Fruit fly (Drosophila melanogaster) whole organism, adult: Measurements from ENCODE around the gene CG10317.

Experiments used
- CG11617 ChIP-seq: fragments of 200-800 bp; sonication (Bioruptor generic); optimal IDR thresholded peaks from 2 replicates; lab custom pipeline; 2017; ENCODE audit warnings: mild to moderate bottlenecking, missing biosample characterization, missing genetic modification reagents, missing genetic modification characterization
- CG12768 ChIP-seq: fragments of 200-800 bp; sonication (Bioruptor generic); optimal IDR thresholded peaks from 2 replicates; lab custom pipeline; 2017; ENCODE audit warnings: missing biosample characterization, missing genetic modification characterization, mild to moderate bottlenecking, moderate library complexity, missing genetic modification reagents
- CG14711 ChIP-seq: fragments of 200-800 bp; sonication (Bioruptor generic); optimal IDR thresholded peaks from 2 replicates; lab custom pipeline; 2018; ENCODE audit warnings: missing biosample characterization, mild to moderate bottlenecking, missing genetic modification characterization, moderate library complexity
- CG1620 ChIP-seq: fragments of 200-800 bp; sonication (Bioruptor generic); optimal IDR thresholded peaks from 2 replicates; lab custom pipeline; 2016; ENCODE audit warnings: missing biosample characterization, missing genetic modification characterization
- CG33017 ChIP-seq: fragments of 200-800 bp; sonication (Bioruptor generic); optimal IDR thresholded peaks from 2 replicates; lab custom pipeline; 2018; ENCODE audit warnings: missing biosample characterization, mild to moderate bottlenecking, missing genetic modification characterization, moderate library complexity
- CG5204 ChIP-seq: fragments of 200-800 bp; sonication (Bioruptor generic); optimal IDR thresholded peaks from 2 replicates; lab custom pipeline; 2016; ENCODE audit warnings: missing biosample characterization, missing genetic modification characterization
- CG7045 ChIP-seq: fragments of 200-800 bp; sonication (Bioruptor generic); optimal IDR thresholded peaks from 2 replicates; lab custom pipeline; 2017; ENCODE audit warnings: missing biosample characterization, mild to moderate bottlenecking, missing genetic modification characterization
- CG7101 ChIP-seq: fragments of 200-800 bp; sonication (Bioruptor generic); optimal IDR thresholded peaks from 2 replicates; lab custom pipeline; 2018; ENCODE audit warnings: missing biosample characterization, mild to moderate bottlenecking, missing genetic modification characterization, moderate library complexity
- Clk ChIP-seq: fragments of 200-800 bp; sonication (Bioruptor generic); optimal IDR thresholded peaks from 2 replicates; lab custom pipeline; 2017; ENCODE audit warnings: missing biosample characterization, missing genetic modification characterization
- Crg-1 ChIP-seq: fragments of 200-800 bp; sonication (Bioruptor generic); optimal IDR thresholded peaks from 2 replicates; lab custom pipeline; 2016; ENCODE audit warnings: missing biosample characterization, missing genetic modification characterization
- Hr96 ChIP-seq: fragments of 200-800 bp; sonication (Bioruptor generic); optimal IDR thresholded peaks from 2 replicates; lab custom pipeline; 2016; ENCODE audit warnings: missing biosample characterization, missing genetic modification characterization
- Mnt ChIP-seq: fragments of 200-800 bp; sonication (Bioruptor generic); optimal IDR thresholded peaks from 2 replicates; lab custom pipeline; 2016; ENCODE audit warnings: missing biosample characterization, mild to moderate bottlenecking, missing genetic modification characterization
- bab1 ChIP-seq: fragments of 200-800 bp; sonication (Bioruptor generic); optimal IDR thresholded peaks from 3 replicates; lab custom pipeline; 2019; ENCODE audit warnings: missing biosample characterization, mild to moderate bottlenecking, missing genetic modification characterization, moderate library complexity
- cic ChIP-seq: fragments of 200-800 bp; sonication (Bioruptor generic); optimal IDR thresholded peaks from 2 replicates; lab custom pipeline; 2017; ENCODE audit warnings: missing biosample characterization, mild to moderate bottlenecking, missing genetic modification characterization, moderate library complexity
- cnc ChIP-seq, 2 experiments: fragments of >200 bp; optimal IDR thresholded peaks; 2 replicates each; lab custom pipeline; 2017
- kay ChIP-seq: fragments of 200-800 bp; sonication (Bioruptor generic); peaks from one replicate; lab custom pipeline; 2016; ENCODE audit warnings: missing biosample characterization, missing genetic modification characterization, borderline replicate concordance
- ovo ChIP-seq: fragments of 200-800 bp; sonication (Bioruptor generic); optimal IDR thresholded peaks from 2 replicates; lab custom pipeline; 2016; ENCODE audit warnings: missing biosample characterization, missing genetic modification characterization
- pad ChIP-seq: fragments of 200-800 bp; sonication (Bioruptor generic); optimal IDR thresholded peaks from 3 replicates; lab custom pipeline; 2017; ENCODE audit warnings: missing biosample characterization, missing genetic modification characterization, mild to moderate bottlenecking, moderate library complexity, missing genetic modification reagents
- tj ChIP-seq: fragments of 200-800 bp; sonication (Bioruptor generic); optimal IDR thresholded peaks from 3 replicates; lab custom pipeline; 2017; ENCODE audit warnings: missing biosample characterization, mild to moderate bottlenecking, missing genetic modification characterization, moderate library complexity
- toe ChIP-seq: fragments of 200-800 bp; sonication (Bioruptor generic); optimal IDR thresholded peaks from 2 replicates; lab custom pipeline; 2016; ENCODE audit warnings: missing biosample characterization, missing genetic modification characterization

CG10317 gene

DNA sequence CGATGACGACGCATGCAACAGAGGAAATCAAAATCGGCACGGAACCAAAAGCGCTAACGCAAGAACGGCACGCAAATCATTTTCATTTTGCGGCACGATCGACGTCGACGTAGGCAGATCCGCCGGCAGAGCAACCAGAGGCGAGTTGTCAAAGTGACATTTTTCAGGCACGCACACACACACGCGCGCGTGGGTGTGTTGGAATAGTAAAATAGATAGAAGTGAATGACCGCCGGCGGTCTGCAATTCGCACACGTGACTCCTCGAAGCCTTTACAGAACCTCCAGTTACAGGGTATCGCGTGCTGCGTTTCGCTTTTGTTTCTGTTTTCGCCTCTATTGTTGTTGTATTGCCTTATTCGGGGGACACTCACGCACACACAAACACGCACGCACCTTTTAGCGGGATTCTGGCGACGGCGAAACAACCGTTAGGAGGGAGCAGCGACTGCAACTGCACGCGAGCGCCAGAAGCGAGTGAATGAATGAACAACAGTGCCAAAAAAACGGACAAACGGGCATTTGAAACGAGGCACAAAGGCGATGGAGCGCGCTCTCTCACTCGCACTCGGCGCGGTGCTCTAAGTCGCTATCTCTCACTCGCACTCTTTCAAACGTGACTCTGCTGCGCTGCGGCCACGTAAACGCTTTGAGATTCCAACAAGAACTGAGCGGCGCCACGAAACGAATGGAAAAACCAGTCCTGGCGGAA is 32.8 kb upstream of the CG10317 start, which contains the start of gene ss:
Gene ss, minus strand, starts transcription at position 668 of the 711 bp plus-strand sequence.
- TF ChIP-seq bab1 (GFP tag; lab: Kevin White, UChicago): no peak
- no peak for TF ChIP-seq kay (GFP tag; lab: Kevin White, UChicago)
- no peak for TF ChIP-seq CG33017 (tag; lab: Kevin White, UChicago)
- TF ChIP-seq pad (GFP tag; lab: Kevin White, UChicago): no peak
- no peak for TF ChIP-seq CG5204 (GFP tag; lab: Kevin White, UChicago)
- no peak for TF ChIP-seq ovo
- no peak for TF ChIP-seq CG11617 (GFP tag; lab: Kevin White, UChicago)
- no peak for TF ChIP-seq Mnt (GFP tag; lab: Kevin White, UChicago)
- TF ChIP-seq Hr96: no peak
- no peak for TF ChIP-seq cnc (optimal IDR thresholded peaks at IDR 0.05; lab: Kevin White, UChicago)
- no peak for TF ChIP-seq CG7045 (GFP tag; lab: Kevin White, UChicago)
- TF ChIP-seq cic (GFP tag; lab: Kevin White, UChicago): no peak
- TF ChIP-seq toe (GFP tag; lab: Kevin White, UChicago): no peak
- no peak for TF ChIP-seq CG12768 (GFP tag; lab: Kevin White, UChicago)
- no peak for TF ChIP-seq Crg-1
- no peak for TF ChIP-seq Clk (GFP tag; lab: Kevin White, UChicago)
- TF ChIP-seq CG14711 (tag; lab: Kevin White, UChicago): no peak
- no peak for TF ChIP-seq CG1620 (GFP tag; lab: Kevin White, UChicago)
- TF ChIP-seq tj: no peak

DNA sequence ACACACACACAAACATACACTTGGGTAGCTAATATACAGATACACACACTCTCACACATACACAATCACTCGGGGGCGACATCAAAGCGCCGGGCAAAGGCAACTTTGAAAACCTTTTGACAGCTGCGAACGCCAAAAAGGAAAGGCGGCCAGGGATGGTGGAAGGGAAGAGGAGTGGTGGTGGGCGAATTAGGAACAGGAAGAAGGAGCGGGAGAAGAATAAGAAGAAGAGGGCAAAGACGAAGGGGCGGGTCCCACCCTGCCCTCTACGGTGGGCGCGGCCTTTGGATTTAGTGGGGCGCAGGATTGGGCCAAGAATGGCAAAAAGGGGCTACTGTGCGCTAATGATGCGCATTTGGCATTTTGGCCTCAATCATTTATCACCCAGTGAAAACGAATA is 26.2 kb upstream of the CG10317 start:
- TF ChIP-seq CG7101 (tag; lab: Kevin White, UChicago): no peak
- no peak for TF ChIP-seq cnc (optimal IDR thresholded peaks at IDR 0.05; lab: Kevin White, UChicago)
- no peak for TF ChIP-seq tj
- no peak for TF ChIP-seq Hr96
- TF ChIP-seq Mnt (GFP tag; lab: Kevin White, UChicago): no peak
- no peak for TF ChIP-seq ovo
- no peak for TF ChIP-seq CG33017 (tag; lab: Kevin White, UChicago)
- TF ChIP-seq CG1620 (GFP tag; lab: Kevin White, UChicago): no peak
- no peak for TF ChIP-seq kay (GFP tag; lab: Kevin White, UChicago)
- TF ChIP-seq Crg-1: no peak
- TF ChIP-seq CG5204 (GFP tag; lab: Kevin White, UChicago): no peak
- no peak for TF ChIP-seq bab1 (GFP tag; lab: Kevin White, UChicago)
- TF ChIP-seq CG11617 (GFP tag; lab: Kevin White, UChicago): no peak
- TF ChIP-seq toe (GFP tag; lab: Kevin White, UChicago): no peak
- no peak for TF ChIP-seq cic (GFP tag; lab: Kevin White, UChicago)
- TF ChIP-seq CG12768 (GFP tag; lab: Kevin White, UChicago): no peak
- TF ChIP-seq CG14711 (tag; lab: Kevin White, UChicago): no peak
- TF ChIP-seq pad (GFP tag; lab: Kevin White, UChicago): no peak
- no peak for TF ChIP-seq Clk (GFP tag; lab: Kevin White, UChicago)
- TF ChIP-seq CG7045 (GFP tag; lab: Kevin White, UChicago): no peak

DNA sequence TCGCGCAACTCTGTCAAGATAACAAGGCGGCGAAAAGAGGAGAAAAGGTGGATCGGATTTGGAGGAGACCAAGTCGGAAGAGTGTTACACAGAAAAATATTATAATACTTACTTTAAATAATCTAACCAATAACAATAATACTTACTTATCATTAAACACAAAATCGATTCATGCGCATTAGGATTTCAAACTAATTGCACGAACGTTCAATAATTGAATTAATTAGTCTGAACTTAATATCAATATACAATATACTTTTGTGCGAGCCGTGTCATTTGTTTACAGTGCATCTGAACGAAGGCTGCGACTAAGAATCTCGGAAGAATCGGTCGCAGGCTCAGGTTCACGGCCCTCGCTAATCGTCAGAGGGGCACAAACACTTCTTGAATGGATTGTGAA is 25.1 kb upstream of the CG10317 start:
- no peak for TF ChIP-seq tj
- no peak for TF ChIP-seq CG14711 (tag; lab: Kevin White, UChicago)
- TF ChIP-seq CG33017 (tag; lab: Kevin White, UChicago): no peak
- no peak for TF ChIP-seq ovo
- TF ChIP-seq CG1620 (GFP tag; lab: Kevin White, UChicago): no peak
- TF ChIP-seq CG7045 (GFP tag; lab: Kevin White, UChicago): no peak
- TF ChIP-seq CG12768 (GFP tag; lab: Kevin White, UChicago): no peak

DNA sequence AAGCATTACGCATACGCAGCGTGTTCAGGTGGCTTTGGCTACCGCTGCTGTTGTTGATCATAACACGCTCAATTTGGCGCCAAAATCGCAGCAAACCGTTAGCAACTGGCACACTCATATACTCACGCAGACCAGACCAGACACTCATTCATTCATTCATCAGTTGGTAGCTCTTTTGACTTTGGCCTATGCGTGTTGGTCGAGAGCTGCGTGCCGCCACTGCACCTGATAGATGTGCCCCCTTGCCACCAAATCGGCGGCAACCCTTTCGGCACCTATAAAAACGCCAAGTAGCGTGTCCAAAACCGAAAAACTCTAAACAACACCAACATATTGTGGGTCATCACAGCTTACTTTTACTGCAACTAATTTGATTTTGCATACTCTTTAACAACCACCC is 24.2 kb upstream of the CG10317 start:
- TF ChIP-seq CG11617 (GFP tag; lab: Kevin White, UChicago): no peak
- TF ChIP-seq Crg-1: no peak
- no peak for TF ChIP-seq Mnt (GFP tag; lab: Kevin White, UChicago)
- no peak for TF ChIP-seq Hr96
- no peak for TF ChIP-seq kay (GFP tag; lab: Kevin White, UChicago)
- TF ChIP-seq CG12768 (GFP tag; lab: Kevin White, UChicago): no peak
- TF ChIP-seq cnc (optimal IDR thresholded peaks at IDR 0.05; lab: Kevin White, UChicago): no peak
- no peak for TF ChIP-seq bab1 (GFP tag; lab: Kevin White, UChicago)
- no peak for TF ChIP-seq ovo
- TF ChIP-seq tj: no peak
- no peak for TF ChIP-seq CG1620 (GFP tag; lab: Kevin White, UChicago)
- no peak for TF ChIP-seq CG7045 (GFP tag; lab: Kevin White, UChicago)
- no peak for TF ChIP-seq CG33017 (tag; lab: Kevin White, UChicago)
- TF ChIP-seq toe (GFP tag; lab: Kevin White, UChicago): no peak
- no peak for TF ChIP-seq CG7101 (tag; lab: Kevin White, UChicago)

DNA sequence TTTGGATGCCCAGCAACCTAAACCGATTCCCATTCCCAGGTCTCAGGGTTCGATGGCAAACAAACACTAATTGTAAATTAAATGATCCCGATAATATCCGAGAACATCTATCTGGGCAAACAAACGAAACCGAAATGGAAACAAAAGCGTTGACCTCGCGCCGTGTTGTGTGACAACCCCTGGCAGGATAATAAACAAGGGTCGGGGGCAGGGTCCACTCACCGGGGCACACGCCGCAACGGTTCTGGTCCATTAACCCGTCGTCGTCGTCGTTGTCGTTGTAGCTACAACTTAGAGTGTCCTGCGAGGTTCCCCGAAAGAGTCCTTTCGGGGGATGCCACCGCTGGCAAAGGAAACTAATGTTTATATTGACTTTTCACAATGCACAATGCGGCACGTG is 18.8 kb upstream of the CG10317 start:
- TF ChIP-seq Clk (GFP tag; lab: Kevin White, UChicago): no peak
- no peak for TF ChIP-seq cic (GFP tag; lab: Kevin White, UChicago)
- TF ChIP-seq bab1 (GFP tag; lab: Kevin White, UChicago): no peak
- no peak for TF ChIP-seq Mnt (GFP tag; lab: Kevin White, UChicago)
- TF ChIP-seq ovo: no peak
- no peak for TF ChIP-seq pad (GFP tag; lab: Kevin White, UChicago)
- TF ChIP-seq CG33017 (tag; lab: Kevin White, UChicago): no peak
- TF ChIP-seq CG12768 (GFP tag; lab: Kevin White, UChicago): no peak
- TF ChIP-seq CG7101 (tag; lab: Kevin White, UChicago): no peak
- no peak for TF ChIP-seq kay (GFP tag; lab: Kevin White, UChicago)
- no peak for TF ChIP-seq Crg-1
- TF ChIP-seq cnc (optimal IDR thresholded peaks at IDR 0.05; lab: Kevin White, UChicago): no peak
- TF ChIP-seq CG5204 (GFP tag; lab: Kevin White, UChicago): no peak
- TF ChIP-seq CG11617 (GFP tag; lab: Kevin White, UChicago): no peak
- TF ChIP-seq toe (GFP tag; lab: Kevin White, UChicago): no peak
- no peak for TF ChIP-seq CG7045 (GFP tag; lab: Kevin White, UChicago)
- TF ChIP-seq CG14711 (tag; lab: Kevin White, UChicago): no peak
- TF ChIP-seq CG1620 (GFP tag; lab: Kevin White, UChicago): no peak
